Fruit fly (Drosophila melanogaster) whole organism, adult: ENCODE measurements around the gene FDY.

Experiments
- CG11617 ChIP-seq: fragments of 200-800 bp; sonication (Bioruptor generic); optimal IDR thresholded peaks from 2 replicates; lab custom pipeline; 2017; ENCODE audit warnings: mild to moderate bottlenecking, missing biosample characterization, missing genetic modification reagents, missing genetic modification characterization
- CG12768 ChIP-seq: fragments of 200-800 bp; sonication (Bioruptor generic); optimal IDR thresholded peaks from 2 replicates; lab custom pipeline; 2017; ENCODE audit warnings: missing biosample characterization, missing genetic modification characterization, mild to moderate bottlenecking, moderate library complexity, missing genetic modification reagents
- CG14711 ChIP-seq: fragments of 200-800 bp; sonication (Bioruptor generic); optimal IDR thresholded peaks from 2 replicates; lab custom pipeline; 2018; ENCODE audit warnings: missing biosample characterization, mild to moderate bottlenecking, missing genetic modification characterization, moderate library complexity
- CG1620 ChIP-seq: fragments of 200-800 bp; sonication (Bioruptor generic); optimal IDR thresholded peaks from 2 replicates; lab custom pipeline; 2016; ENCODE audit warnings: missing biosample characterization, missing genetic modification characterization
- CG33017 ChIP-seq: fragments of 200-800 bp; sonication (Bioruptor generic); optimal IDR thresholded peaks from 2 replicates; lab custom pipeline; 2018; ENCODE audit warnings: missing biosample characterization, mild to moderate bottlenecking, missing genetic modification characterization, moderate library complexity
- CG5204 ChIP-seq: fragments of 200-800 bp; sonication (Bioruptor generic); optimal IDR thresholded peaks from 2 replicates; lab custom pipeline; 2016; ENCODE audit warnings: missing biosample characterization, missing genetic modification characterization
- CG7045 ChIP-seq: fragments of 200-800 bp; sonication (Bioruptor generic); optimal IDR thresholded peaks from 2 replicates; lab custom pipeline; 2017; ENCODE audit warnings: missing biosample characterization, mild to moderate bottlenecking, missing genetic modification characterization
- CG7101 ChIP-seq: fragments of 200-800 bp; sonication (Bioruptor generic); optimal IDR thresholded peaks from 2 replicates; lab custom pipeline; 2018; ENCODE audit warnings: missing biosample characterization, mild to moderate bottlenecking, missing genetic modification characterization, moderate library complexity
- Clk ChIP-seq: fragments of 200-800 bp; sonication (Bioruptor generic); optimal IDR thresholded peaks from 2 replicates; lab custom pipeline; 2017; ENCODE audit warnings: missing biosample characterization, missing genetic modification characterization
- Hr96 ChIP-seq: fragments of 200-800 bp; sonication (Bioruptor generic); optimal IDR thresholded peaks from 2 replicates; lab custom pipeline; 2016; ENCODE audit warnings: missing biosample characterization, missing genetic modification characterization
- Mnt ChIP-seq: fragments of 200-800 bp; sonication (Bioruptor generic); optimal IDR thresholded peaks from 2 replicates; lab custom pipeline; 2016; ENCODE audit warnings: missing biosample characterization, mild to moderate bottlenecking, missing genetic modification characterization
- kay ChIP-seq: fragments of 200-800 bp; sonication (Bioruptor generic); peaks from one replicate; lab custom pipeline; 2016; ENCODE audit warnings: missing biosample characterization, missing genetic modification characterization, borderline replicate concordance
- pad ChIP-seq: fragments of 200-800 bp; sonication (Bioruptor generic); optimal IDR thresholded peaks from 3 replicates; lab custom pipeline; 2017; ENCODE audit warnings: missing biosample characterization, missing genetic modification characterization, mild to moderate bottlenecking, moderate library complexity, missing genetic modification reagents
- tj ChIP-seq: fragments of 200-800 bp; sonication (Bioruptor generic); optimal IDR thresholded peaks from 3 replicates; lab custom pipeline; 2017; ENCODE audit warnings: missing biosample characterization, mild to moderate bottlenecking, missing genetic modification characterization, moderate library complexity

Gene FDY

DNA sequence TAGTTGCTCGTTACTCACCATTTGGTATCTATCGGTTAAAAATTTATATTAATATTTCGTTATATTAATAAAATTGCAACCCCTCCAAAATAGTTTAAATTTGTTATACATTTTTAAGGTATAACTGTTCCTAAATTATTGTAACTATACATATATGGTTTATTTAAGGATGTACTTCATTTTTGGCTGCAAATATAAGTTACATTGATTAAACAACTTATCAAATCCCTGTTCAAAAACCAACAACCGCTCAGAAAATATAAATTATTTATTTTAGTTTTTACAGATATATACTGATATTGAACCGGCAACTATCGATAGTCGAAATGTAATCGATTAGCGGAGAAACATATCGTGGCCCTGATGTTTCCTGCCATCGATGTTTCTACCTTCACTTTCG lies at the start of gene FDY:
FDY (plus strand) TSS at position 301 of the 400 bp plus-strand sequence.
- TF ChIP-seq Mnt (GFP tag; lab: Kevin White, UChicago) = no peak
- no peak for TF ChIP-seq CG14711 (tag; lab: Kevin White, UChicago)
- TF ChIP-seq CG7101 = no peak
- TF ChIP-seq CG33017 (tag; lab: Kevin White, UChicago) = no peak
- no peak for TF ChIP-seq CG11617 (GFP tag; lab: Kevin White, UChicago)
- no peak for TF ChIP-seq CG12768 (GFP tag; lab: Kevin White, UChicago)
- no peak for TF ChIP-seq kay (GFP tag; lab: Kevin White, UChicago)
- no peak for TF ChIP-seq CG1620 (GFP tag; lab: Kevin White, UChicago)
- no peak for TF ChIP-seq tj (GFP tag; lab: Kevin White, UChicago)
- no peak for TF ChIP-seq Hr96 (GFP tag; lab: Kevin White, UChicago)
- TF ChIP-seq CG7045 = no peak
- no peak for TF ChIP-seq CG5204 (GFP tag; lab: Kevin White, UChicago)
- no peak for TF ChIP-seq Clk (GFP tag; lab: Kevin White, UChicago)
- no peak for TF ChIP-seq pad (GFP tag; lab: Kevin White, UChicago)
